Worm (Caenorhabditis elegans) whole organism, L2 larva: ENCODE data around the gene znf-706.

Source experiments
- R02D3.7 ChIP-seq: fragments of 150-350 bp; optimal IDR thresholded peaks from 2 replicates; lab custom pipeline; 2014; ENCODE audit warnings: missing biosample characterization, missing genetic modification characterization
- ZK546.5 ChIP-seq: sonication (generic microtip); optimal IDR thresholded peaks from 2 replicates; lab custom pipeline; 2017; ENCODE audit warnings: missing biosample characterization, missing genetic modification characterization
- ama-1 ChIP-seq: fragments of 150-350 bp; optimal IDR thresholded peaks from 2 replicates; lab custom pipeline; 2018; ENCODE audit warnings: inconsistent platforms
- blmp-1 ChIP-seq: sonication (generic microtip); optimal IDR thresholded peaks from 2 replicates; lab custom pipeline; 2017; ENCODE audit warnings: missing genetic modification characterization, mild to moderate bottlenecking, missing compliant biosample characterization, antibody characterized with exemption, moderate library complexity; ENCODE audit not compliant: insufficient read depth
- nhr-25 ChIP-seq: fragments of 150-350 bp; sonication (generic microtip); optimal IDR thresholded peaks from 3 replicates; lab custom pipeline; 2014; ENCODE audit warnings: missing biosample characterization, missing genetic modification characterization
- skn-1 ChIP-seq: sonication (generic microtip); optimal IDR thresholded peaks from 2 replicates; lab custom pipeline; 2017; ENCODE audit warnings: missing biosample characterization, missing genetic modification characterization
- sma-3 ChIP-seq: sonication (generic microtip); optimal IDR thresholded peaks from 2 replicates; lab custom pipeline; 2016; ENCODE audit warnings: missing genetic modification reagents, missing genetic modification characterization, missing compliant biosample characterization
- unc-39 ChIP-seq: fragments of 150-350 bp; optimal IDR thresholded peaks from 2 replicates; lab custom pipeline; 2014; ENCODE audit warnings: missing biosample characterization, missing genetic modification characterization
- ztf-11 ChIP-seq: sonication (generic microtip); optimal IDR thresholded peaks from 2 replicates; lab custom pipeline; 2017; ENCODE audit warnings: missing biosample characterization, missing genetic modification characterization

DNA sequence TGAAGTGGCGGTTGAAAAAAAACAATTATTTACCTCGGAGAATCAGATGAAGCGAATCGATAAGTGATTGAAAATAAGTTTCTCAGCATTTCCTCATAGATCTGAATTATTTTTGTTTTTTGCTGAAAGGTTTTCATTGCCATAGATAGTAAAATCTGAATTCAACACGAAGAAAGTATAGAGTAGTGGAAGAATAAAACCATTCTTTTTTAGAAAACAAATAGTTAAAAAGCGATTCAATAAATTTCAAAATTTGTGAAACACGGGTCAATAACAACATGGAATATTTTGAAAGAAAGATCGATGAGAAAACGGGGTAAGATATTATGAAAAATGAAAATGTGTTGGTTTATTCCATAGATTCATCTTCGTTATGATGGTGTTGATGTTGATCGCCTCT lies 1.7 kb downstream of the znf-706 start, which contains the start of gene mrpl-42:
- TF ChIP-seq R02D3.7 (tag; lab: Kevin White, UChicago) (no peak), skn-1 (tag; lab: Kevin White, UChicago) (no peak), sma-3 (GFP tag; lab: Kevin White, UChicago) (no peak), ztf-11 (no peak), blmp-1 (no peak), unc-39 (no peak), nhr-25 (tag; lab: Kevin White, UChicago) (no peak), ZK546.5 (tag; lab: Kevin White, UChicago) (no peak), ama-1 (lab: Kevin White, UChicago) (no peak)
